Worm (Caenorhabditis elegans) whole organism, late embryonic: Measurements from ENCODE around the gene siah-1.

ENCODE experiments used
- F13H6.1 ChIP-seq: sonication (generic microtip); optimal IDR thresholded peaks from 2 replicates; lab custom pipeline; 2016; ENCODE audit warnings: missing genetic modification characterization, missing compliant biosample characterization
- pag-3 ChIP-seq: sonication (generic microtip); optimal IDR thresholded peaks from 2 replicates; lab custom pipeline; 2016; ENCODE audit warnings: missing compliant biosample characterization, missing genetic modification characterization, borderline replicate concordance
- pha-4 ChIP-seq: fragments of 150-350 bp; optimal IDR thresholded peaks from 2 replicates; lab custom pipeline; 2018; ENCODE audit warnings: missing biosample characterization, missing genetic modification reagents, missing genetic modification characterization
- rnt-1 ChIP-seq: sonication (generic microtip); optimal IDR thresholded peaks from 2 replicates; lab custom pipeline; 2016; ENCODE audit warnings: missing genetic modification characterization, missing compliant biosample characterization
- tbx-2 ChIP-seq: sonication (generic microtip); optimal IDR thresholded peaks from 2 replicates; lab custom pipeline; 2016; ENCODE audit warnings: missing genetic modification characterization, missing compliant biosample characterization
- ttx-3 ChIP-seq: sonication (generic microtip); optimal IDR thresholded peaks from 2 replicates; lab custom pipeline; 2016; ENCODE audit warnings: missing genetic modification reagents, missing genetic modification characterization, missing compliant biosample characterization

DNA sequence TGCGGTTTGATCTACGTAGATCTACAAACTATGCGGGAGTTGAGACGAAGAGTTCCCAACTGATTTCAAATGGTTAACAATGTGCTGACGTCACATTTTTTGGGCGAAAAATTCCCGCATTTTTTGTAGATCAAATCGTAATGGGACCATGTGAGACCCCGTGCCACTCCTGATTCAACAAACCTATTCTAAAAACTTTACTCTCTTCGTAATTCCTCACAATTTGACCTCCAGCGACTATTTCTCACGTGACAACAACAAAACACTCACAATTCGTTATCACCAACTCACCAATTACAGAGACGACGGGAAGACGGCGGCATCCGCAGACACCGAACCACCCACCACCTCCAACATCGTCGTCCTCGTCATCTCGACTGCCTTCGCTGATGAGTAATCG lies at the start of gene siah-1:
- TF ChIP-seq rnt-1 (tag; lab: Kevin White, UChicago) (no peak), ttx-3 (tag; lab: Kevin White, UChicago) (no peak), pha-4 (tag; lab: Kevin White, UChicago) (no peak), F13H6.1 (tag; lab: Kevin White, UChicago) (no peak), tbx-2 (tag; lab: Kevin White, UChicago) (no peak), pag-3 (tag; lab: Kevin White, UChicago) (no peak)
